Worm (Caenorhabditis elegans) whole organism, late embryonic: ENCODE measurements around the gene F32G8.3.

Source experiments
- F13H6.1 ChIP-seq: sonication (generic microtip); optimal IDR thresholded peaks from 2 replicates; lab custom pipeline; 2016; ENCODE audit warnings: missing genetic modification characterization, missing compliant biosample characterization
- K02D7.2 ChIP-seq: sonication (generic microtip); optimal IDR thresholded peaks from 2 replicates; lab custom pipeline; 2017; ENCODE audit warnings: mild to moderate bottlenecking, missing genetic modification characterization, missing compliant biosample characterization
- T23F11.4 ChIP-seq: fragments of 200-800 bp; sonication (Bioruptor generic); optimal IDR thresholded peaks from 2 replicates; lab custom pipeline; 2018; ENCODE audit warnings: mild to moderate bottlenecking, missing genetic modification characterization, missing compliant biosample characterization
- ama-1 ChIP-seq: fragments of 150-350 bp; optimal IDR thresholded peaks from 2 replicates; lab custom pipeline; 2014
- ceh-19 ChIP-seq: fragments of 200-800 bp; sonication (Bioruptor generic); optimal IDR thresholded peaks from 2 replicates; lab custom pipeline; 2018; ENCODE audit warnings: mild to moderate bottlenecking, missing genetic modification characterization, missing compliant biosample characterization
- ceh-2 ChIP-seq: sonication (generic microtip); optimal IDR thresholded peaks from 2 replicates; lab custom pipeline; 2016; ENCODE audit warnings: missing genotype, missing genetic modification characterization, missing compliant biosample characterization
- ceh-22 ChIP-seq: sonication (generic microtip); optimal IDR thresholded peaks from 2 replicates; lab custom pipeline; 2017; ENCODE audit warnings: missing biosample characterization, missing genetic modification characterization
- ceh-24 ChIP-seq: sonication (generic microtip); optimal IDR thresholded peaks from 2 replicates; lab custom pipeline; 2016; ENCODE audit warnings: mild to moderate bottlenecking, missing genetic modification characterization, missing compliant biosample characterization
- ceh-30 ChIP-seq: fragments of 150-350 bp; optimal IDR thresholded peaks from 2 replicates; lab custom pipeline; 2014; ENCODE audit warnings: missing biosample characterization, missing genetic modification characterization
- ceh-45 ChIP-seq: fragments of 200-800 bp; sonication (Bioruptor generic); IDR thresholded peaks from 2 replicates; pipeline ENCODE4 v1.3.6; 2022; ENCODE audit warnings: missing genetic modification reagents, missing genetic modification characterization, missing compliant biosample characterization
- ceh-6 ChIP-seq: fragments of 200-800 bp; sonication (Bioruptor generic); optimal IDR thresholded peaks from 2 replicates; lab custom pipeline; 2018; ENCODE audit warnings: mild to moderate bottlenecking, missing genetic modification characterization, missing compliant biosample characterization
- che-1 ChIP-seq: sonication (generic microtip); optimal IDR thresholded peaks from 2 replicates; lab custom pipeline; 2016; ENCODE audit warnings: mild to moderate bottlenecking, missing genetic modification characterization, missing compliant biosample characterization
- dmd-4 ChIP-seq: sonication (generic microtip); optimal IDR thresholded peaks from 2 replicates; lab custom pipeline; 2016; ENCODE audit warnings: borderline replicate concordance, missing genetic modification characterization, missing compliant biosample characterization
- dve-1 ChIP-seq: sonication (generic microtip); optimal IDR thresholded peaks from 2 replicates; lab custom pipeline; 2017; ENCODE audit warnings: antibody characterized with exemption, mild to moderate bottlenecking, missing genetic modification characterization, missing compliant biosample characterization
- elt-2 ChIP-seq: sonication (generic microtip); optimal IDR thresholded peaks from 2 replicates; lab custom pipeline; 2016; ENCODE audit warnings: missing genetic modification reagents, missing genetic modification characterization, missing compliant biosample characterization
- elt-4 ChIP-seq: sonication (generic microtip); optimal IDR thresholded peaks from 2 replicates; lab custom pipeline; 2016; ENCODE audit warnings: missing genetic modification characterization, missing compliant biosample characterization
- eyg-1 ChIP-seq: sonication (generic microtip); optimal IDR thresholded peaks from 2 replicates; lab custom pipeline; 2016; ENCODE audit warnings: missing genotype, missing genetic modification characterization, missing compliant biosample characterization
- fkh-10 ChIP-seq: fragments of 150-350 bp; optimal IDR thresholded peaks from 2 replicates; lab custom pipeline; 2014; ENCODE audit warnings: missing biosample characterization, missing genetic modification reagents, missing genetic modification characterization
- gmeb-2 ChIP-seq: sonication (generic microtip); optimal IDR thresholded peaks from 2 replicates; lab custom pipeline; 2016; ENCODE audit warnings: missing genetic modification characterization, inconsistent platforms, missing compliant biosample characterization
- hlh-13 ChIP-seq: fragments of 200-800 bp; sonication (Bioruptor generic); optimal IDR thresholded peaks from 2 replicates; lab custom pipeline; 2018; ENCODE audit warnings: mild to moderate bottlenecking, missing genetic modification characterization, missing compliant biosample characterization
- hlh-6 ChIP-seq: sonication (generic microtip); optimal IDR thresholded peaks from 2 replicates; lab custom pipeline; 2016; ENCODE audit warnings: missing genotype, missing genetic modification characterization, missing compliant biosample characterization
- hlh-8 ChIP-seq: sonication (generic microtip); optimal IDR thresholded peaks from 2 replicates; lab custom pipeline; 2016; ENCODE audit warnings: missing genotype, missing genetic modification characterization, missing compliant biosample characterization
- lim-6 ChIP-seq: sonication (generic microtip); optimal IDR thresholded peaks from 2 replicates; lab custom pipeline; 2016; ENCODE audit warnings: missing genetic modification characterization, missing compliant biosample characterization
- mec-3 ChIP-seq: sonication (generic microtip); optimal IDR thresholded peaks from 2 replicates; lab custom pipeline; 2016; ENCODE audit warnings: borderline replicate concordance, missing genetic modification characterization, missing compliant biosample characterization
- nfya-1 ChIP-seq: sonication (generic microtip); optimal IDR thresholded peaks from 2 replicates; lab custom pipeline; 2017; ENCODE audit warnings: missing genetic modification characterization, mild to moderate bottlenecking, missing compliant biosample characterization, antibody characterized with exemption, moderate library complexity
- nhr-11 ChIP-seq: fragments of 150-350 bp; optimal IDR thresholded peaks from 2 replicates; lab custom pipeline; 2014; ENCODE audit warnings: missing biosample characterization, missing genetic modification characterization
- nhr-232 ChIP-seq: sonication (generic microtip); optimal IDR thresholded peaks from 2 replicates; lab custom pipeline; 2016; ENCODE audit warnings: missing genetic modification characterization, missing compliant biosample characterization
- npax-4 ChIP-seq: sonication (generic microtip); optimal IDR thresholded peaks from 2 replicates; lab custom pipeline; 2016; ENCODE audit warnings: missing genetic modification characterization, missing compliant biosample characterization
- pag-3 ChIP-seq: sonication (generic microtip); optimal IDR thresholded peaks from 2 replicates; lab custom pipeline; 2016; ENCODE audit warnings: missing compliant biosample characterization, missing genetic modification characterization, borderline replicate concordance
- pax-1 ChIP-seq: fragments of 150-350 bp; optimal IDR thresholded peaks from 2 replicates; lab custom pipeline; 2014; ENCODE audit warnings: missing biosample characterization, missing genetic modification characterization
- pqm-1 ChIP-seq: sonication (generic microtip); optimal IDR thresholded peaks from 2 replicates; lab custom pipeline; 2016; ENCODE audit warnings: missing genetic modification characterization, missing compliant biosample characterization
- pros-1 ChIP-seq: fragments of 150-350 bp; optimal IDR thresholded peaks from 2 replicates; lab custom pipeline; 2014; ENCODE audit warnings: missing biosample characterization, missing genetic modification reagents, missing genetic modification characterization
- ref-2 ChIP-seq: sonication (generic microtip); optimal IDR thresholded peaks from 2 replicates; lab custom pipeline; 2016; ENCODE audit warnings: missing genetic modification characterization, missing compliant biosample characterization
- sox-2 ChIP-seq: fragments of 200-800 bp; sonication (Bioruptor generic); IDR thresholded peaks from 2 replicates; pipeline ENCODE4 v1.3.6; 2022; ENCODE audit warnings: missing genetic modification reagents, missing genetic modification characterization, missing compliant biosample characterization
- sox-4 ChIP-seq: sonication (generic microtip); optimal IDR thresholded peaks from 2 replicates; lab custom pipeline; 2017; ENCODE audit warnings: mild to moderate bottlenecking, missing genetic modification characterization, inconsistent platforms, missing compliant biosample characterization
- syd-9 ChIP-seq: sonication (generic microtip); optimal IDR thresholded peaks from 2 replicates; lab custom pipeline; 2016; ENCODE audit warnings: mild to moderate bottlenecking, missing genetic modification characterization, moderate library complexity, missing compliant biosample characterization
- tbx-2 ChIP-seq: sonication (generic microtip); optimal IDR thresholded peaks from 2 replicates; lab custom pipeline; 2016; ENCODE audit warnings: missing genetic modification characterization, missing compliant biosample characterization
- tbx-7 ChIP-seq: sonication (generic microtip); optimal IDR thresholded peaks from 2 replicates; lab custom pipeline; 2016; ENCODE audit warnings: missing genotype, missing genetic modification characterization, missing compliant biosample characterization
- unc-3 ChIP-seq, 2 experiments: fragments of 200-800 bp in 1 of 2; sonication (Bioruptor generic) in 1 of 2; sonication (generic microtip) in 1 of 2; conservative IDR thresholded peaks in 1 of 2; optimal IDR thresholded peaks in 1 of 2; 2 replicates each; pipeline versions ENCODE4 v1.3.6 to Lab custom; 2016 to 2022; ENCODE audit warnings: missing compliant biosample characterization in 2 of 2, missing genetic modification characterization in 2 of 2, missing genetic modification reagents in 1 of 2
- unc-42 ChIP-seq: sonication (generic microtip); optimal IDR thresholded peaks from 2 replicates; lab custom pipeline; 2016; ENCODE audit warnings: missing genotype, missing genetic modification characterization, missing compliant biosample characterization
- zip-5 ChIP-seq: sonication (generic microtip); optimal IDR thresholded peaks from 2 replicates; lab custom pipeline; 2016; ENCODE audit warnings: missing genetic modification characterization, missing compliant biosample characterization

Gene F32G8.3

DNA sequence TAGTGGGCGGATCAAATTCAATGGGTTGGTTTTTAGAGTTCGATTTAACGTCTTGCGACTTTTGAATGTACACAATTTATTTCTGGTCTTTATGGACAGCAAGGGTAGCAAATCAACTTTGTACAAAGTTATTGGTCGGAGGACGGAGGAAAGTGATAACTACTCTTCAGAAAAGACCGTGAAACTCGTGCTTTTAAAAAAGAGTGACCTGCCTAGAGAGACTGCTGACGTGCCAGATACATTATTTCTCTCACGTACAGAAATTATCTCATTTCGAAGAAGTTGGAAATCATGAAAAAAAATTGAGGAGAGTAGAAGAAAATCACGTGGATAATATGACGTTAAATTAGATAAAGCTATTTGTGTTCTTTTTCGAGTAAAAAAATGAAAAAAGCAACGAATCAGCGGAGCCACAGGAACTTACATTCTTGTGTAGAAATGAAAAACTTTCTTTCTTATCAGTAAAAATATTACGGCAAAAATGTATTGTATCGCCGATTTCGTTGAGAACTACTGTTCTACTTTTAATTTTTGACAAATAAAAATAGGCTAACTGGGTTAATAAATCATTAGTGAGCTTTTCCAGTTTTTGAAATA is 18.9 kb downstream of the F32G8.3 start, which contains the start of gene ppm-1.A:
Gene ppm-1.A, minus strand, starts transcription at position 294 of the 597 bp plus-strand sequence.
- TF ChIP-seq sox-4 (tag; lab: Kevin White, UChicago) = no peak
- no peak for TF ChIP-seq ceh-2 (tag; lab: Kevin White, UChicago)
- TF ChIP-seq hlh-6 (tag; lab: Kevin White, UChicago) = no peak
- no peak for TF ChIP-seq ceh-24
- no peak for TF ChIP-seq ref-2
- TF ChIP-seq unc-3 (GFP tag; conservative IDR thresholded peaks at IDR 0.05; lab: Robert Waterston, UW) = no peak
- TF ChIP-seq unc-3 (tag; optimal IDR thresholded peaks at IDR 0.05; lab: Kevin White, UChicago) = no peak
- TF ChIP-seq dmd-4 = no peak
- no peak for TF ChIP-seq pax-1
- TF ChIP-seq T23F11.4 (GFP tag; lab: Kevin White, UChicago) = no peak

- TF ChIP-seq pqm-1 (tag; lab: Kevin White, UChicago) = no peak
- TF ChIP-seq eyg-1 (tag; lab: Kevin White, UChicago) = no peak
- no peak for TF ChIP-seq T23F11.4 (GFP tag; lab: Kevin White, UChicago)
- TF ChIP-seq mec-3 (tag; lab: Kevin White, UChicago) = no peak
- no peak for TF ChIP-seq hlh-13
- TF ChIP-seq nhr-11 (tag; lab: Kevin White, UChicago) = no peak
- TF ChIP-seq nfya-1 (tag; lab: Kevin White, UChicago) = no peak
- no peak for TF ChIP-seq ceh-6 (GFP tag; lab: Kevin White, UChicago)
- no peak for TF ChIP-seq elt-2
- no peak for TF ChIP-seq ceh-19 (GFP tag; lab: Kevin White, UChicago)
- no peak for TF ChIP-seq elt-4
Measured at ce11 chrV:10535325-10535724, 19.8 kb downstream of the F32G8.3 start.

DNA sequence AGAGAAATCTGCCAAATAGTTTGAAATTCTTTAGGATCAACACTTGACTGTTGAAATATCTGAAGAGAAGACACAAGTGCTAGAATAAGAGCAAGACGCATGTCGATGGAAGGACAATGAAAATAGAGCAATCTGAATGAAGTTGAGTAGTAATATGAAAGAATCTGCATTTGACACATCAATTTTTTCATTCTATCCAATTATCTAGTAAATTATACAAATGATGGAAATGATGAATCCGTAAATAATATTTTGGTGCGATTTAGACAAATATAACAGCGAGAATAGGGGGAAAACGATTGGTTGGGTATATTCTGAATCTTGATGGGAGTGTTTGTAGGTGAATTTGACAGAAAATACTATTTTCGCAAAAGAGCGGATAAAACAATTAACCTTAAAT is 22.4 kb downstream of the F32G8.3 start, which contains the start of gene txt-10:
Gene txt-10, minus strand, starts transcription at position 101 of the 400 bp plus-strand sequence.
- TF ChIP-seq sox-4 (tag; lab: Kevin White, UChicago) = no peak
- no peak for TF ChIP-seq npax-4 (tag; lab: Kevin White, UChicago)
- TF ChIP-seq ceh-6 (GFP tag; lab: Kevin White, UChicago) = no peak

ce11 chrV:10529600-10529999 is 25.5 kb downstream of the F32G8.3 start:
- TF ChIP-seq ceh-22 (tag; lab: Kevin White, UChicago) (no peak), eyg-1 (tag; lab: Kevin White, UChicago) (no peak), zip-5 (tag; lab: Kevin White, UChicago) (no peak), che-1 (tag; lab: Kevin White, UChicago) (no peak), dmd-4 (no peak), ceh-45 (GFP tag; lab: Robert Waterston, UW) (no peak), unc-42 (tag; lab: Kevin White, UChicago) (no peak), pax-1 (no peak), gmeb-2 (tag; lab: Kevin White, UChicago) (no peak), tbx-7 (tag; lab: Kevin White, UChicago) (no peak), sox-2 (GFP tag; lab: Robert Waterston, UW) (no peak), pag-3 (tag; lab: Kevin White, UChicago) (no peak), F13H6.1 (tag; lab: Kevin White, UChicago) (no peak), hlh-8 (tag; lab: Kevin White, UChicago) (no peak), pros-1 (tag; lab: Kevin White, UChicago) (no peak)

DNA sequence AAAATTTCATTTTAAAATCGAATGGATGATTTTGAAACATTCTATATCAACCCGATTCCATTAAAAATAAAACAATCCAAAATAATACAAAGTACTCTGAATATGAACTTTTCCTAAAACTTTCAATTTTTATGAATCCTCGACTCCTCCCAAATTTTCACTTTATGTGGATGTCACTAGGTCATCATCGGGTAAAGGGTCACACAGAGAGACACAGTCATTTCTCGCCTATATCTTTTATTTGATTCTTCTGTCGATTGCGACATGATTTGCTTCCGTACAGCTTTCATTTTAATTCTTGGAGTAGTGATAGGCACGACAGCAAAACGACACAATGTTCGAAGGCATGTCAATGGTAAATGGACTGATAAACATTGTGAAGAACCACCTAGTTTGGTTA is 26.6 kb downstream of the F32G8.3 start, which contains the start of gene F25D1.3:
Gene F25D1.3, plus strand, starts transcription at position 225 of the 400 bp plus-strand sequence.
- TF ChIP-seq lim-6 (tag; lab: Kevin White, UChicago) = no peak
- TF ChIP-seq pag-3 (tag; lab: Kevin White, UChicago) = no peak
- no peak for TF ChIP-seq ceh-6 (GFP tag; lab: Kevin White, UChicago)
- TF ChIP-seq nhr-232 (tag; lab: Kevin White, UChicago) = no peak
- no peak for TF ChIP-seq dve-1
- no peak for TF ChIP-seq che-1 (tag; lab: Kevin White, UChicago)
- no peak for TF ChIP-seq syd-9 (tag; lab: Kevin White, UChicago)
- no peak for TF ChIP-seq elt-2
- TF ChIP-seq ceh-45 (GFP tag; lab: Robert Waterston, UW) = no peak
- no peak for TF ChIP-seq fkh-10
- TF ChIP-seq K02D7.2 (tag; lab: Kevin White, UChicago) = no peak
- TF ChIP-seq ama-1 = no peak
- TF ChIP-seq ceh-30 (tag; lab: Kevin White, UChicago) = no peak
- no peak for TF ChIP-seq tbx-2 (tag; lab: Kevin White, UChicago)
- TF ChIP-seq mec-3 (tag; lab: Kevin White, UChicago) = no peak
- TF ChIP-seq unc-42 (tag; lab: Kevin White, UChicago) = no peak
- no peak for TF ChIP-seq npax-4 (tag; lab: Kevin White, UChicago)
- no peak for TF ChIP-seq zip-5 (tag; lab: Kevin White, UChicago)
- TF ChIP-seq F13H6.1 (tag; lab: Kevin White, UChicago) = no peak
